Comparison of ENCODE assay signal across 4 worm cellular contexts in genomic region chrIII:10746406-10746807, ce11.
TF ChIP-seq lines count a peak whose summit lies in the region.

No protein-coding gene starts in this region.

TF ChIP-seq in whole organism, L1 larva, 84 proteins besides CTCF, POLR2A, EP300 and RAD21:
- TF ChIP-seq C04F5.9 (tag; optimal IDR thresholded peaks at IDR 0.05; lab: Kevin White, UChicago) (no peak), lin-13 (GFP tag; optimal IDR thresholded peaks at IDR 0.05; lab: Kevin White, UChicago) (no peak), aly-2 (tag; optimal IDR thresholded peaks at IDR 0.05; lab: Kevin White, UChicago) (peak; percentile 50), efl-1 (optimal IDR thresholded peaks at IDR 0.05; lab: Kevin White, UChicago) (no peak), efl-1 (GFP tag; optimal IDR thresholded peaks at IDR 0.05 in 1 of 2; lab: Kevin White, UChicago) (peak in 1 of 2 experiments; percentile 12), nhr-85 (tag; lab: Kevin White, UChicago) (peak; percentile 62), nhr-71 (tag; optimal IDR thresholded peaks at IDR 0.05; lab: Kevin White, UChicago) (peak; percentile 23), lin-15B (tag; optimal IDR thresholded peaks at IDR 0.05; lab: Kevin White, UChicago) (no peak), lsy-2 (tag; optimal IDR thresholded peaks at IDR 0.05; lab: Kevin White, UChicago) (peak in 1 of 2 experiments; percentile 1)

TF ChIP-seq in whole organism, L3 larva, 47 proteins besides CTCF, POLR2A, EP300 and RAD21:
- TF ChIP-seq nhr-76 (tag; optimal IDR thresholded peaks at IDR 0.05; lab: Kevin White, UChicago) = no peak
- TF ChIP-seq nhr-12 (tag; optimal IDR thresholded peaks at IDR 0.05; lab: Kevin White, UChicago) = no peak
- TF ChIP-seq unc-62 (GFP tag; optimal IDR thresholded peaks at IDR 0.05; lab: Kevin White, UChicago) = no peak
- no peak for TF ChIP-seq jun-1 (tag; optimal IDR thresholded peaks at IDR 0.05; lab: Kevin White, UChicago)
- TF ChIP-seq elt-2 (tag; optimal IDR thresholded peaks at IDR 0.05; lab: Kevin White, UChicago) = peak; percentile 8
- TF ChIP-seq mdl-1 (tag; optimal IDR thresholded peaks at IDR 0.05; lab: Kevin White, UChicago) = no peak
- no peak for TF ChIP-seq fkh-2 (tag; optimal IDR thresholded peaks at IDR 0.05; lab: Kevin White, UChicago)
- TF ChIP-seq R02D3.7 (tag; optimal IDR thresholded peaks at IDR 0.05; lab: Kevin White, UChicago) = no peak
- no peak for TF ChIP-seq egl-27 (tag; optimal IDR thresholded peaks at IDR 0.05; lab: Kevin White, UChicago)
- TF ChIP-seq elt-3 (tag; optimal IDR thresholded peaks at IDR 0.05; lab: Kevin White, UChicago) = no peak
- TF ChIP-seq nhr-28 (tag; optimal IDR thresholded peaks at IDR 0.05; lab: Kevin White, UChicago) = no peak
- TF ChIP-seq fos-1 (tag; optimal IDR thresholded peaks at IDR 0.05; lab: Kevin White, UChicago) = no peak
- TF ChIP-seq lin-15B (tag; optimal IDR thresholded peaks at IDR 0.05; lab: Kevin White, UChicago) = no peak
- TF ChIP-seq ceh-9 (tag; optimal IDR thresholded peaks at IDR 0.05; lab: Kevin White, UChicago) = no peak
- no peak for TF ChIP-seq sea-2 (GFP tag; optimal IDR thresholded peaks at IDR 0.05; lab: Kevin White, UChicago)
- TF ChIP-seq nhr-25 (tag; optimal IDR thresholded peaks at IDR 0.05; lab: Kevin White, UChicago) = no peak
- no peak for TF ChIP-seq nfya-1 (tag; optimal IDR thresholded peaks at IDR 0.05; lab: Kevin White, UChicago; ENCODE audit: insufficient read depth)
- TF ChIP-seq hmg-11 (tag; optimal IDR thresholded peaks at IDR 0.05; lab: Kevin White, UChicago) = no peak
- TF ChIP-seq ceh-82 (tag; optimal IDR thresholded peaks at IDR 0.05; lab: Kevin White, UChicago) = peak; percentile 14
- peak; percentile 20 for TF ChIP-seq nhr-43 (tag; optimal IDR thresholded peaks at IDR 0.05; lab: Kevin White, UChicago; ENCODE audit: poor library complexity, severe bottlenecking)

TF ChIP-seq in whole organism, L4 larva, 104 proteins besides CTCF, POLR2A, EP300 and RAD21 (continues in another document):
- TF ChIP-seq attf-4 (tag; optimal IDR thresholded peaks at IDR 0.05; lab: Kevin White, UChicago) = no peak
- no peak for TF ChIP-seq mxl-2 (GFP tag; conservative IDR thresholded peaks at IDR 0.05; lab: Robert Waterston, UW)
- TF ChIP-seq F44E2.7 (GFP tag; IDR thresholded peaks at IDR 0.05; lab: Robert Waterston, UW) = 0 out of 2 replicates have a peak, but pooled peaks have one; percentile 34
- peak; percentile 78 for TF ChIP-seq unc-130 (GFP tag; optimal IDR thresholded peaks at IDR 0.05; lab: Kevin White, UChicago)
- peak; percentile 65; the same call in 1 of the 2 replicates for TF ChIP-seq snpc-1.2 (GFP tag; IDR thresholded peaks at IDR 0.05; lab: Robert Waterston, UW)
- TF ChIP-seq jun-1 (tag; optimal IDR thresholded peaks at IDR 0.05; lab: Kevin White, UChicago) = no peak
- no peak for TF ChIP-seq nhr-41 (GFP tag; IDR thresholded peaks at IDR 0.05; lab: Robert Waterston, UW)
- TF ChIP-seq ctbp-1 (GFP tag; IDR thresholded peaks at IDR 0.05; lab: Robert Waterston, UW) = peak; percentile 53; the same call in 1 of the 2 replicates
- no peak for TF ChIP-seq egl-27 (tag; optimal IDR thresholded peaks at IDR 0.05; lab: Kevin White, UChicago)
- TF ChIP-seq lin-38 (GFP tag; IDR thresholded peaks at IDR 0.05; lab: Robert Waterston, UW) = peak; percentile 80
- TF ChIP-seq F10B5.3 (tag; optimal IDR thresholded peaks at IDR 0.05; lab: Kevin White, UChicago) = peak; percentile 29
- peak; percentile 56 for TF ChIP-seq gei-8 (GFP tag; optimal IDR thresholded peaks at IDR 0.05; lab: Kevin White, UChicago)
- TF ChIP-seq pqm-1 (tag; optimal IDR thresholded peaks at IDR 0.05; lab: Kevin White, UChicago) = no peak
- TF ChIP-seq T26A8.4 (GFP tag; IDR thresholded peaks at IDR 0.05; lab: Robert Waterston, UW) = 0 out of 2 replicates have a peak, but pooled peaks have one; percentile 52
- peak; percentile 39; the same call in 1 of the 2 replicates for TF ChIP-seq egl-43 (GFP tag; IDR thresholded peaks at IDR 0.05; lab: Robert Waterston, UW)
- TF ChIP-seq Y5F2A.4 (GFP tag; optimal IDR thresholded peaks at IDR 0.05; lab: Kevin White, UChicago) = peak; percentile 73
- peak; percentile 69; the same call in 1 of the 2 replicates for TF ChIP-seq pha-4 (GFP tag; IDR thresholded peaks at IDR 0.05; lab: Robert Waterston, UW)
- TF ChIP-seq pha-4 (tag; optimal IDR thresholded peaks at IDR 0.05; lab: Kevin White, UChicago) = no peak
- TF ChIP-seq sdz-12 (GFP tag; optimal IDR thresholded peaks at IDR 0.05; lab: Kevin White, UChicago) = no peak
- TF ChIP-seq saeg-2 (GFP tag; IDR thresholded peaks at IDR 0.05; lab: Robert Waterston, UW) = no peak
- TF ChIP-seq F49E8.2 (tag; optimal IDR thresholded peaks at IDR 0.05; lab: Kevin White, UChicago; ENCODE audit: borderline replicate concordance) = peak; percentile 91
- peak; percentile 45; the same call in 1 of the 2 replicates for TF ChIP-seq mdt-29 (GFP tag; IDR thresholded peaks at IDR 0.05; lab: Robert Waterston, UW)
- TF ChIP-seq T20F7.1 (GFP tag; optimal IDR thresholded peaks at IDR 0.05; lab: Kevin White, UChicago) = no peak
- peak; percentile 74; the same call in 1 of the 2 replicates for TF ChIP-seq arid-1 (GFP tag; conservative IDR thresholded peaks at IDR 0.05; lab: Robert Waterston, UW)
- TF ChIP-seq daf-16 (GFP tag; optimal IDR thresholded peaks at IDR 0.05; lab: Kevin White, UChicago) = peak in 1 of 2 experiments; percentile 12
- TF ChIP-seq daf-16 (tag; optimal IDR thresholded peaks at IDR 0.05; lab: Kevin White, UChicago) = no peak
- TF ChIP-seq zfp-2 (tag; optimal IDR thresholded peaks at IDR 0.05; lab: Kevin White, UChicago) = no peak
- TF ChIP-seq duxl-1 (tag; optimal IDR thresholded peaks at IDR 0.05; lab: Kevin White, UChicago; ENCODE audit: poor library complexity) = no peak
- TF ChIP-seq lin-1 (GFP tag; IDR thresholded peaks at IDR 0.05; lab: Robert Waterston, UW) = peak; percentile 69; the same call in 1 of the 2 replicates
- TF ChIP-seq nhr-76 (tag; optimal IDR thresholded peaks at IDR 0.05; lab: Kevin White, UChicago) = no peak
- 0 out of 2 replicates have a peak, but pooled peaks have one; percentile 7 for TF ChIP-seq tra-1 (GFP tag; IDR thresholded peaks at IDR 0.05; lab: Robert Waterston, UW)

TF ChIP-seq in whole organism, young adult, 124 proteins besides CTCF, POLR2A, EP300 and RAD21 (continues in another document):
- TF ChIP-seq K12H6.12 (tag; optimal IDR thresholded peaks at IDR 0.05; lab: Kevin White, UChicago) = no peak
- TF ChIP-seq madf-3 (GFP tag; IDR thresholded peaks at IDR 0.05; lab: Robert Waterston, UW) = peak; percentile 84
- peak; percentile 75; the same call in 1 of the 2 replicates for TF ChIP-seq pbrm-1 (GFP tag; IDR thresholded peaks at IDR 0.05; lab: Robert Waterston, UW)
- peak; percentile 52 for TF ChIP-seq tbp1 (GFP tag; optimal IDR thresholded peaks at IDR 0.05; lab: Kevin White, UChicago)
- TF ChIP-seq lir-1 (GFP tag; conservative IDR thresholded peaks at IDR 0.05; lab: Robert Waterston, UW) = no peak
- TF ChIP-seq hsf-1 (GFP tag; IDR thresholded peaks at IDR 0.05; lab: Robert Waterston, UW) = peak; percentile 81
- TF ChIP-seq hmg-1.2 (GFP tag; IDR thresholded peaks at IDR 0.05; lab: Robert Waterston, UW) = peak; percentile 39; the same call in 1 of the 2 replicates
- TF ChIP-seq snpc-4 (GFP tag; optimal IDR thresholded peaks at IDR 0.05; lab: Kevin White, UChicago) = no peak
- peak in 1 of 4 experiments; percentile 56 for TF ChIP-seq snpc-4 (tag; optimal IDR thresholded peaks at IDR 0.05; lab: Kevin White, UChicago)
- peak; percentile 44 for TF ChIP-seq zim-3 (tag; optimal IDR thresholded peaks at IDR 0.05; lab: Kevin White, UChicago)
- TF ChIP-seq snpc-3.4 (tag; optimal IDR thresholded peaks at IDR 0.05; lab: Kevin White, UChicago) = peak; percentile 91
- TF ChIP-seq mxl-1 (tag; optimal IDR thresholded peaks at IDR 0.05; lab: Kevin White, UChicago) = peak; percentile 33
- TF ChIP-seq ceh-27 (GFP tag; optimal IDR thresholded peaks at IDR 0.05; lab: Kevin White, UChicago) = peak; percentile 14
- TF ChIP-seq ama-1 (optimal IDR thresholded peaks at IDR 0.05; lab: Kevin White, UChicago) = peak; percentile 20
- TF ChIP-seq ama-1 (GFP tag; optimal IDR thresholded peaks at IDR 0.05; lab: Kevin White, UChicago) = peak; percentile 83 to 93
- TF ChIP-seq akir-1 (GFP tag; optimal IDR thresholded peaks at IDR 0.05; lab: Kevin White, UChicago) = no peak
- TF ChIP-seq lin-54 (GFP tag; optimal IDR thresholded peaks at IDR 0.05; lab: Kevin White, UChicago) = peak; percentile 76
- TF ChIP-seq F57A8.1 (GFP tag; optimal IDR thresholded peaks at IDR 0.05; lab: Kevin White, UChicago) = peak; percentile 63
- no peak for TF ChIP-seq Y53F4B.3 (GFP tag; IDR thresholded peaks at IDR 0.05; lab: Robert Waterston, UW)
- peak; percentile 93; the same call in 1 of the 2 replicates for TF ChIP-seq B0336.3 (GFP tag; IDR thresholded peaks at IDR 0.05; lab: Robert Waterston, UW)
- TF ChIP-seq rpc-1 (optimal IDR thresholded peaks at IDR 0.05; lab: Kevin White, UChicago) = no peak
- peak; percentile 6 for TF ChIP-seq rpc-1 (tag; optimal IDR thresholded peaks at IDR 0.05; lab: Kevin White, UChicago)
- TF ChIP-seq T07F8.4 (tag; optimal IDR thresholded peaks at IDR 0.05; lab: Kevin White, UChicago) = peak; percentile 44
- no peak for TF ChIP-seq B0261.1 (tag; optimal IDR thresholded peaks at IDR 0.05; lab: Kevin White, UChicago)
- no peak; the same call in 1 of the 2 replicates for TF ChIP-seq egl-44 (GFP tag; IDR thresholded peaks at IDR 0.05; lab: Robert Waterston, UW)
- no peak for TF ChIP-seq ztf-6 (GFP tag; IDR thresholded peaks at IDR 0.05; lab: Robert Waterston, UW)
- peak; percentile 62 for TF ChIP-seq efl-1 (GFP tag; optimal IDR thresholded peaks at IDR 0.05; lab: Kevin White, UChicago)
- TF ChIP-seq athp-1 (tag; optimal IDR thresholded peaks at IDR 0.05; lab: Kevin White, UChicago) = peak; percentile 85
- peak; percentile 88 for TF ChIP-seq Y95B8A.8 (GFP tag; IDR thresholded peaks at IDR 0.05; lab: Robert Waterston, UW)
- peak; percentile 37 for TF ChIP-seq mcd-1 (GFP tag; IDR thresholded peaks at IDR 0.05; lab: Robert Waterston, UW)
- TF ChIP-seq sea-2 (GFP tag; IDR thresholded peaks at IDR 0.05; lab: Robert Waterston, UW) = no peak
- no peak for TF ChIP-seq egl-18 (GFP tag; IDR thresholded peaks at IDR 0.05; lab: Robert Waterston, UW)
- peak; percentile 77 for TF ChIP-seq F10E7.11 (tag; optimal IDR thresholded peaks at IDR 0.05; lab: Kevin White, UChicago)
- TF ChIP-seq lsl-1 (GFP tag; optimal IDR thresholded peaks at IDR 0.05; lab: Kevin White, UChicago) = peak; percentile 61
- no peak for TF ChIP-seq Y67H2A.10 (GFP tag; conservative IDR thresholded peaks at IDR 0.05; lab: Robert Waterston, UW)
- TF ChIP-seq zfh-2 (GFP tag; conservative IDR thresholded peaks at IDR 0.05; lab: Robert Waterston, UW) = no peak
- TF ChIP-seq hmg-20 (GFP tag; IDR thresholded peaks at IDR 0.05; lab: Robert Waterston, UW) = no peak
- no peak for TF ChIP-seq let-526 (GFP tag; IDR thresholded peaks at IDR 0.05; lab: Robert Waterston, UW)
- TF ChIP-seq bed-2 (GFP tag; IDR thresholded peaks at IDR 0.05; lab: Robert Waterston, UW) = no peak
